Fruit fly (Drosophila melanogaster) whole organism, embryonic: ENCODE data around the gene mof.

Experiments
- Abd-B ChIP-seq: fragments of 200-800 bp; sonication (Bioruptor generic); optimal IDR thresholded peaks from 2 replicates; lab custom pipeline; 2018; ENCODE audit warnings: missing biosample characterization, mild to moderate bottlenecking, missing genetic modification characterization, moderate library complexity
- Bgb ChIP-seq: fragments of 200-800 bp; sonication (Bioruptor generic); IDR thresholded peaks from 2 replicates; pipeline ENCODE4 v1.3.6; 2022; ENCODE audit warnings: missing biosample characterization, missing genetic modification characterization; ENCODE audit not compliant: partially characterized antibody
- CG1024 ChIP-seq: fragments of 200-800 bp; sonication (Bioruptor generic); IDR thresholded peaks from 2 replicates; pipeline ENCODE4 v1.3.6; 2022; ENCODE audit warnings: missing biosample characterization, missing genetic modification characterization
- CG11093 ChIP-seq: fragments of 200-800 bp; sonication (Bioruptor generic); IDR thresholded peaks from 3 replicates; pipeline ENCODE4 v1.3.6; 2022; ENCODE audit warnings: missing biosample characterization, missing genetic modification characterization
- CG12104 ChIP-seq: fragments of 200-800 bp; sonication (Bioruptor generic); optimal IDR thresholded peaks from 3 replicates; lab custom pipeline; 2016; ENCODE audit warnings: missing biosample characterization, missing genetic modification characterization
- CG13624 ChIP-seq: fragments of 200-800 bp; sonication (Bioruptor generic); optimal IDR thresholded peaks from 2 replicates; lab custom pipeline; 2016; ENCODE audit warnings: missing biosample characterization, missing genetic modification characterization
- CG14710 ChIP-seq: fragments of 200-800 bp; sonication (Bioruptor generic); optimal IDR thresholded peaks from 3 replicates; lab custom pipeline; 2019; ENCODE audit warnings: missing biosample characterization, mild to moderate bottlenecking, missing genetic modification characterization, moderate library complexity
- CG15269 ChIP-seq: fragments of 200-800 bp; sonication (Bioruptor generic); optimal IDR thresholded peaks from 2 replicates; lab custom pipeline; 2018; ENCODE audit warnings: missing biosample characterization, mild to moderate bottlenecking, missing genetic modification characterization, moderate library complexity
- CG15479 ChIP-seq: fragments of 200-800 bp; sonication (Bioruptor generic); optimal IDR thresholded peaks from 3 replicates; lab custom pipeline; 2019; ENCODE audit warnings: missing biosample characterization, mild to moderate bottlenecking, missing genetic modification characterization, moderate library complexity
- CG16863 ChIP-seq: fragments of 200-800 bp; sonication (Bioruptor generic); optimal IDR thresholded peaks from 3 replicates; lab custom pipeline; 2016; ENCODE audit warnings: missing biosample characterization, missing genetic modification characterization
- CG17359 ChIP-seq: fragments of 200-800 bp; sonication (Bioruptor generic); optimal IDR thresholded peaks from 3 replicates; lab custom pipeline; 2018; ENCODE audit warnings: missing biosample characterization, mild to moderate bottlenecking, missing genetic modification characterization, moderate library complexity
- CG17361 ChIP-seq: fragments of 200-800 bp; sonication (Bioruptor generic); IDR thresholded peaks from 3 replicates; pipeline ENCODE4 v1.3.6; 2022; ENCODE audit warnings: missing biosample characterization, missing genetic modification characterization
- CG18476 ChIP-seq: fragments of 200-800 bp; sonication (Bioruptor generic); optimal IDR thresholded peaks from 2 replicates; lab custom pipeline; 2016; ENCODE audit warnings: missing biosample characterization, mild to moderate bottlenecking, missing genetic modification characterization
- CG2712 ChIP-seq: fragments of 200-800 bp; optimal IDR thresholded peaks from 3 replicates; lab custom pipeline; 2019; ENCODE audit warnings: missing biosample characterization, mild to moderate bottlenecking, missing genetic modification characterization, moderate library complexity
- CG30431 ChIP-seq: fragments of 200-800 bp; sonication (Bioruptor generic); optimal IDR thresholded peaks from 2 replicates; lab custom pipeline; 2017; ENCODE audit warnings: missing biosample characterization, missing genetic modification characterization
- CG3065 ChIP-seq: fragments of 200-800 bp; sonication (Bioruptor generic); optimal IDR thresholded peaks from 2 replicates; lab custom pipeline; 2016; ENCODE audit warnings: missing biosample characterization, missing genetic modification characterization
- CG31441 ChIP-seq: fragments of 200-800 bp; sonication (Bioruptor generic); IDR thresholded peaks from 2 replicates; pipeline ENCODE4 v1.3.6; 2022; ENCODE audit warnings: missing biosample characterization, missing genetic modification characterization
- CG3163 ChIP-seq: fragments of 200-800 bp; sonication (Bioruptor generic); optimal IDR thresholded peaks from 3 replicates; lab custom pipeline; 2016; ENCODE audit warnings: missing biosample characterization, missing genetic modification characterization
- CG32532 ChIP-seq: fragments of 200-800 bp; sonication (Bioruptor generic); IDR thresholded peaks from 2 replicates; pipeline ENCODE4 v1.3.6; 2022; ENCODE audit warnings: missing biosample characterization, missing genetic modification characterization
- CG34376 ChIP-seq: fragments of 200-800 bp; sonication (Bioruptor generic); optimal IDR thresholded peaks from 2 replicates; lab custom pipeline; 2018; ENCODE audit warnings: missing biosample characterization, mild to moderate bottlenecking, missing genetic modification characterization
- CG3995 ChIP-seq: fragments of 200-800 bp; sonication (Bioruptor generic); optimal IDR thresholded peaks from 3 replicates; lab custom pipeline; 2016; ENCODE audit warnings: missing biosample characterization, missing genetic modification characterization
- CG4282 ChIP-seq: fragments of 200-800 bp; sonication (Bioruptor generic); optimal IDR thresholded peaks from 2 replicates; lab custom pipeline; 2016; ENCODE audit warnings: missing biosample characterization, missing genetic modification characterization
- CG7271 ChIP-seq: fragments of 200-800 bp; sonication (Bioruptor generic); optimal IDR thresholded peaks from 2 replicates; lab custom pipeline; 2018; ENCODE audit warnings: missing biosample characterization, mild to moderate bottlenecking, missing genetic modification characterization, moderate library complexity
- CG7372 ChIP-seq: fragments of 200-800 bp; sonication (Bioruptor generic); IDR thresholded peaks from 2 replicates; pipeline ENCODE4 v1.3.6; 2022; ENCODE audit warnings: missing biosample characterization, missing genetic modification characterization
- CG8478 ChIP-seq: fragments of >200 bp; optimal IDR thresholded peaks from 2 replicates; lab custom pipeline; 2018
- CG8944 ChIP-seq: fragments of 200-800 bp; sonication (Bioruptor generic); optimal IDR thresholded peaks from 3 replicates; lab custom pipeline; 2016; ENCODE audit warnings: missing biosample characterization, missing genetic modification characterization
- Ets97D ChIP-seq: fragments of 200-800 bp; sonication (Bioruptor generic); optimal IDR thresholded peaks from 3 replicates; lab custom pipeline; 2016; ENCODE audit warnings: missing biosample characterization, missing genetic modification characterization
- Fer3 ChIP-seq: fragments of 200-800 bp; sonication (Bioruptor generic); optimal IDR thresholded peaks from 2 replicates; lab custom pipeline; 2018; ENCODE audit warnings: missing biosample characterization, mild to moderate bottlenecking, missing genetic modification characterization, moderate library complexity
- H2.0 ChIP-seq: fragments of 200-800 bp; sonication (Bioruptor generic); IDR thresholded peaks from 2 replicates; pipeline ENCODE4 v1.3.6; 2022; ENCODE audit warnings: missing biosample characterization, missing genetic modification characterization
- HmgD ChIP-seq: fragments of 200-800 bp; sonication (Bioruptor generic); optimal IDR thresholded peaks from 3 replicates; lab custom pipeline; 2016; ENCODE audit warnings: missing biosample characterization, missing genetic modification characterization
- Mrtf ChIP-seq: fragments of 200-800 bp; sonication (Bioruptor generic); IDR thresholded peaks from 3 replicates; pipeline ENCODE4 v1.3.6; 2022; ENCODE audit warnings: missing biosample characterization, missing genetic modification characterization
- Optix ChIP-seq: fragments of 200-800 bp; sonication (Bioruptor generic); IDR thresholded peaks from 3 replicates; pipeline ENCODE4 v1.3.6; 2022; ENCODE audit warnings: missing biosample characterization, missing genetic modification characterization
- Sox102F ChIP-seq: fragments of 200-800 bp; sonication (Bioruptor generic); optimal IDR thresholded peaks from 2 replicates; lab custom pipeline; 2018; ENCODE audit warnings: missing biosample characterization, mild to moderate bottlenecking, missing genetic modification characterization, moderate library complexity
- Stat92E ChIP-seq, 3 experiments: fragments of >200 bp in 2 of 3; fragments of 200-800 bp in 1 of 3; sonication (Bioruptor generic) in 1 of 3; optimal IDR thresholded peaks; 2 replicates each; lab custom pipeline; 2017 to 2019; ENCODE audit warnings: missing biosample characterization in 3 of 3, missing genetic modification characterization in 3 of 3, mild to moderate bottlenecking in 1 of 3, moderate library complexity in 1 of 3
- ap ChIP-seq: fragments of 200-800 bp; sonication (Bioruptor generic); IDR thresholded peaks from 2 replicates; pipeline ENCODE4 v1.3.6; 2022; ENCODE audit warnings: missing biosample characterization, missing genetic modification characterization
- bab2 ChIP-seq: fragments of 200-800 bp; sonication (Bioruptor generic); optimal IDR thresholded peaks from 2 replicates; lab custom pipeline; 2016; ENCODE audit warnings: missing biosample characterization, missing genetic modification characterization
- btn ChIP-seq: fragments of 200-800 bp; sonication (Bioruptor generic); optimal IDR thresholded peaks from 2 replicates; lab custom pipeline; 2016; ENCODE audit warnings: missing biosample characterization, missing genetic modification characterization
- fd96Cb ChIP-seq: fragments of 200-800 bp; sonication (Bioruptor generic); optimal IDR thresholded peaks from 2 replicates; lab custom pipeline; 2018; ENCODE audit warnings: missing biosample characterization, mild to moderate bottlenecking, missing genetic modification characterization, moderate library complexity
- gce ChIP-seq: fragments of 200-800 bp; sonication (Bioruptor generic); IDR thresholded peaks from 3 replicates; pipeline ENCODE4 v1.3.6; 2022; ENCODE audit warnings: missing biosample characterization, missing genetic modification characterization
- gem ChIP-seq: fragments of 200-800 bp; sonication (Bioruptor generic); optimal IDR thresholded peaks from 2 replicates; lab custom pipeline; 2019; ENCODE audit warnings: missing biosample characterization, mild to moderate bottlenecking, missing genetic modification characterization, moderate library complexity
- hb ChIP-seq: fragments of 200-800 bp; sonication (Bioruptor generic); IDR thresholded peaks from 3 replicates; pipeline ENCODE4 v1.3.6; 2022; ENCODE audit warnings: missing biosample characterization, missing genetic modification characterization; ENCODE audit not compliant: partially characterized antibody
- inv ChIP-seq: fragments of 200-800 bp; sonication (Bioruptor generic); IDR thresholded peaks from 2 replicates; pipeline ENCODE4 v1.3.6; 2022; ENCODE audit warnings: missing biosample characterization, missing genetic modification characterization; ENCODE audit not compliant: partially characterized antibody
- kni ChIP-seq: fragments of 200-800 bp; sonication (Bioruptor generic); optimal IDR thresholded peaks from 3 replicates; lab custom pipeline; 2017; ENCODE audit warnings: mild to moderate bottlenecking, missing biosample characterization, missing genetic modification reagents, missing genetic modification characterization
- mld ChIP-seq: fragments of 200-800 bp; sonication (Bioruptor generic); IDR thresholded peaks from 3 replicates; pipeline ENCODE4 v1.3.6; 2022; ENCODE audit warnings: missing biosample characterization, missing genetic modification characterization; ENCODE audit not compliant: partially characterized antibody
- run ChIP-seq: fragments of 200-800 bp; sonication (Bioruptor generic); optimal IDR thresholded peaks from 3 replicates; lab custom pipeline; 2018; ENCODE audit warnings: missing biosample characterization, mild to moderate bottlenecking, missing genetic modification characterization
- scrt ChIP-seq: fragments of 200-800 bp; sonication (Bioruptor generic); optimal IDR thresholded peaks from 2 replicates; lab custom pipeline; 2018; ENCODE audit warnings: missing biosample characterization, mild to moderate bottlenecking, missing genetic modification characterization, moderate library complexity
- tap ChIP-seq: fragments of 200-800 bp; optimal IDR thresholded peaks from 3 replicates; lab custom pipeline; 2019; ENCODE audit warnings: missing biosample characterization, mild to moderate bottlenecking, missing genetic modification characterization, moderate library complexity
- unpg ChIP-seq: fragments of 200-800 bp; sonication (Bioruptor generic); optimal IDR thresholded peaks from 3 replicates; lab custom pipeline; 2018; ENCODE audit warnings: missing biosample characterization, mild to moderate bottlenecking, missing genetic modification characterization, moderate library complexity
- vvl ChIP-seq: fragments of 200-800 bp; sonication (Bioruptor generic); IDR thresholded peaks from 2 replicates; pipeline ENCODE4 v1.3.6; 2022; ENCODE audit warnings: missing biosample characterization, missing genetic modification characterization
- z ChIP-seq: fragments of 200-800 bp; sonication (Bioruptor generic); IDR thresholded peaks from 3 replicates; pipeline ENCODE4 v1.3.6; 2022; ENCODE audit warnings: missing biosample characterization, missing genetic modification characterization
- zen ChIP-seq: fragments of 200-800 bp; sonication (Bioruptor generic); optimal IDR thresholded peaks from 3 replicates; lab custom pipeline; 2018; ENCODE audit warnings: missing biosample characterization, mild to moderate bottlenecking, missing genetic modification characterization, moderate library complexity
- zen2 ChIP-seq: fragments of 200-800 bp; sonication (Bioruptor generic); IDR thresholded peaks from 3 replicates; pipeline ENCODE4 v1.3.6; 2022; ENCODE audit warnings: missing biosample characterization, missing genetic modification characterization; ENCODE audit not compliant: partially characterized antibody

Gene mof

DNA sequence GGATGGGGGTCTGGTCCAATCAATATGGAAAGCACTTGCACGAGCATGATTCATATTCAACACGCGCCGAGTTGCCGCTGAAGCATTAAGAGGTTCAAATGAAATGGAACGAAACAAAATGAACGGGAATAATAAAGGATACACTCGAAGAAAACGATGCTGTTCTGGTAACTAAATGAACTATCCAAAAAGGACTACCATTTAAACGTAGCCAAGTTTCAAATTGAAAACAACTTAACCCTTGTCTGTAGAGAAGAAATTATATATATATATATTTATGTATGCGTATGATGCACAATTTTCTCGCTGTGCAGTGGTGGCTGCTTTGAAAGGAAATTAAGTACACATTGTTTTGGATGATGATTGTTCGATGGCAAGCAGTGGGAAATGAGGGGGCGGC is 24.0 kb downstream of the mof start (continued):
- TF ChIP-seq hb (GFP tag; lab: Robert Waterston, UW) (no peak), Sox102F (GFP tag; lab: Kevin White, UChicago) (peak; percentile 16), bab2 (GFP tag; lab: Kevin White, UChicago) (no peak), scrt (GFP tag; lab: Kevin White, UChicago) (peak; percentile 13), CG17361 (GFP tag; lab: Robert Waterston, UW) (no peak), Optix (GFP tag; lab: Robert Waterston, UW) (no peak), CG11093 (GFP tag; lab: Robert Waterston, UW) (no peak), CG4282 (GFP tag; lab: Kevin White, UChicago) (no peak), run (no peak), CG32532 (peak; percentile 30; the same call in 1 of the 2 replicates), mld (GFP tag; lab: Robert Waterston, UW) (no peak), CG31441 (0 out of 2 replicates have a peak, but pooled peaks have one; percentile 27), CG7372 (no peak), Ets97D (GFP tag; lab: Kevin White, UChicago) (no peak), ap (no peak), CG34376 (GFP tag; lab: Kevin White, UChicago) (no peak), CG17359 (tag; lab: Kevin White, UChicago) (peak; percentile 29), CG12104 (no peak), zen2 (GFP tag; lab: Robert Waterston, UW) (no peak), gem (tag; lab: Kevin White, UChicago) (peak; percentile 45), tap (no peak), CG3163 (GFP tag; lab: Kevin White, UChicago) (no peak), vvl (GFP tag; lab: Robert Waterston, UW) (no peak), CG8478 (lab: Kevin White, UChicago) (no peak), Fer3 (tag; lab: Kevin White, UChicago) (peak; percentile 27), fd96Cb (tag; lab: Kevin White, UChicago) (peak; percentile 14), CG2712 (tag; lab: Kevin White, UChicago) (peak; percentile 30), CG16863 (GFP tag; lab: Kevin White, UChicago) (no peak), CG15479 (GFP tag; lab: Kevin White, UChicago) (no peak), Bgb (GFP tag; lab: Robert Waterston, UW) (no peak), CG7271 (tag; lab: Kevin White, UChicago) (no peak), btn (GFP tag; lab: Kevin White, UChicago) (no peak), CG15269 (tag; lab: Kevin White, UChicago) (peak; percentile 8), CG8944 (GFP tag; lab: Kevin White, UChicago) (no peak), gce (GFP tag; lab: Robert Waterston, UW) (no peak), Mrtf (no peak), CG13624 (no peak), Stat92E (GFP tag; optimal IDR thresholded peaks at IDR 0.05; lab: Kevin White, UChicago) (no peak), unpg (GFP tag; lab: Kevin White, UChicago) (peak; percentile 10), H2.0 (no peak), z (GFP tag; lab: Robert Waterston, UW) (no peak), CG3065 (GFP tag; lab: Kevin White, UChicago) (no peak), inv (GFP tag; lab: Robert Waterston, UW) (no peak), zen (peak; percentile 18), CG1024 (GFP tag; lab: Robert Waterston, UW) (no peak), HmgD (no peak), CG18476 (GFP tag; lab: Kevin White, UChicago) (no peak), kni (GFP tag; lab: Kevin White, UChicago) (no peak), CG3995 (GFP tag; lab: Kevin White, UChicago) (no peak), Abd-B (GFP tag; lab: Kevin White, UChicago) (no peak), CG30431 (GFP tag; lab: Kevin White, UChicago) (no peak), CG14710 (tag; lab: Kevin White, UChicago) (peak; percentile 2)
